Fruit fly (Drosophila melanogaster) whole organism, adult: Measurements from ENCODE around the gene Trhn.

Experiments
- CG12768 ChIP-seq: fragments of 200-800 bp; sonication (Bioruptor generic); optimal IDR thresholded peaks from 2 replicates; lab custom pipeline; 2017; ENCODE audit warnings: missing biosample characterization, missing genetic modification characterization, mild to moderate bottlenecking, moderate library complexity, missing genetic modification reagents
- CG14711 ChIP-seq: fragments of 200-800 bp; sonication (Bioruptor generic); optimal IDR thresholded peaks from 2 replicates; lab custom pipeline; 2018; ENCODE audit warnings: missing biosample characterization, mild to moderate bottlenecking, missing genetic modification characterization, moderate library complexity
- CG7045 ChIP-seq: fragments of 200-800 bp; sonication (Bioruptor generic); optimal IDR thresholded peaks from 2 replicates; lab custom pipeline; 2017; ENCODE audit warnings: missing biosample characterization, mild to moderate bottlenecking, missing genetic modification characterization
- Mnt ChIP-seq: fragments of 200-800 bp; sonication (Bioruptor generic); optimal IDR thresholded peaks from 2 replicates; lab custom pipeline; 2016; ENCODE audit warnings: missing biosample characterization, mild to moderate bottlenecking, missing genetic modification characterization

DNA sequence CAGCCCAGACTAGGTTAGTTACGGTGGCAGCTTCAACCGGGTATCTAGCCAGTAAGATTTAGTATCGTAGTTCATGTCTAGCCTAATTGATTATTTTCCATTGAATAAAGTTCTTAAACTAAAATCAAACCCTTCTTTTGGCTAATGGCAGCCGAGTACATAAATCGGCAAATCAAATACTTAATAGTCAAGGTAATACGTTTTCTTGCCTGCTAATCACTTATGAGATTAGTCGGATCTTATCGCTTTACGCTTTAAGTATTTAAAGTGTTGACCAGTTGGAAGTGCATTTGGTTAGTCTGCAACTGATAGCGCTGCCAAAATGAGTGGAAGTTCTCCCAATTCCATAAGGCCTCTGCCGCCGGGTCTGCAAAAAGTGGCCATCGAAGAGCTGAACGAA lies 39.6 kb upstream of the Trhn start, which contains the start of gene CG33965:
- TF ChIP-seq CG14711 (tag; lab: Kevin White, UChicago) (no peak), Mnt (GFP tag; lab: Kevin White, UChicago) (no peak), CG7045 (GFP tag; lab: Kevin White, UChicago) (no peak), CG12768 (GFP tag; lab: Kevin White, UChicago) (no peak)
